Fruit fly (Drosophila melanogaster) whole organism, embryonic: ENCODE data around the gene beta4GalNAcTB.

Source experiments
- ATbp ChIP-seq: fragments of 200-800 bp; sonication (Bioruptor generic); optimal IDR thresholded peaks from 2 replicates; lab custom pipeline; 2017; ENCODE audit warnings: missing biosample characterization, mild to moderate bottlenecking, missing genetic modification characterization, missing genetic modification reagents
- CG10147 ChIP-seq: fragments of 200-800 bp; sonication (Bioruptor generic); optimal IDR thresholded peaks from 2 replicates; lab custom pipeline; 2019; ENCODE audit warnings: missing biosample characterization, mild to moderate bottlenecking, missing genetic modification characterization, moderate library complexity
- CG10209 ChIP-seq: fragments of 200-800 bp; sonication (Bioruptor generic); optimal IDR thresholded peaks from 3 replicates; lab custom pipeline; 2017; ENCODE audit warnings: missing biosample characterization, mild to moderate bottlenecking, missing genetic modification characterization, missing genetic modification reagents
- CG10543 ChIP-seq: fragments of 200-800 bp; sonication (Bioruptor generic); optimal IDR thresholded peaks from 3 replicates; lab custom pipeline; 2017; ENCODE audit warnings: missing biosample characterization, mild to moderate bottlenecking, missing genetic modification characterization, moderate library complexity
- CG11093 ChIP-seq: fragments of 200-800 bp; sonication (Bioruptor generic); IDR thresholded peaks from 3 replicates; pipeline ENCODE4 v1.3.6; 2022; ENCODE audit warnings: missing biosample characterization, missing genetic modification characterization
- CG11696 ChIP-seq: fragments of 200-800 bp; sonication (Bioruptor generic); IDR thresholded peaks from 2 replicates; pipeline ENCODE4 v1.3.6; 2022; ENCODE audit warnings: missing biosample characterization, missing genetic modification characterization
- CG12155 ChIP-seq: fragments of 200-800 bp; sonication (Bioruptor generic); optimal IDR thresholded peaks from 3 replicates; lab custom pipeline; 2016; ENCODE audit warnings: missing biosample characterization, missing genetic modification characterization
- CG12942 ChIP-seq: fragments of 200-800 bp; sonication (Bioruptor generic); optimal IDR thresholded peaks from 3 replicates; lab custom pipeline; 2016; ENCODE audit warnings: missing biosample characterization, missing genetic modification characterization
- CG13296 ChIP-seq: fragments of 200-800 bp; sonication (Bioruptor generic); optimal IDR thresholded peaks from 3 replicates; lab custom pipeline; 2018; ENCODE audit warnings: missing biosample characterization, mild to moderate bottlenecking, missing genetic modification characterization
- CG15601 ChIP-seq: fragments of 200-800 bp; sonication (Bioruptor generic); optimal IDR thresholded peaks from 3 replicates; lab custom pipeline; 2019; ENCODE audit warnings: missing biosample characterization, mild to moderate bottlenecking, missing genetic modification characterization, moderate library complexity
- CG17359 ChIP-seq: fragments of 200-800 bp; sonication (Bioruptor generic); optimal IDR thresholded peaks from 3 replicates; lab custom pipeline; 2018; ENCODE audit warnings: missing biosample characterization, mild to moderate bottlenecking, missing genetic modification characterization, moderate library complexity
- CG17829 ChIP-seq: fragments of 200-800 bp; optimal IDR thresholded peaks from 2 replicates; lab custom pipeline; 2019; ENCODE audit warnings: missing biosample characterization, mild to moderate bottlenecking, missing genetic modification characterization, moderate library complexity
- CG18262 ChIP-seq: fragments of 200-800 bp; optimal IDR thresholded peaks from 3 replicates; lab custom pipeline; 2019; ENCODE audit warnings: missing biosample characterization, mild to moderate bottlenecking, missing genetic modification characterization, moderate library complexity
- CG2129 ChIP-seq: fragments of 200-800 bp; sonication (Bioruptor generic); IDR thresholded peaks from 2 replicates; pipeline ENCODE4 v1.3.6; 2022; ENCODE audit warnings: missing biosample characterization, missing genetic modification characterization; ENCODE audit not compliant: partially characterized antibody
- CG2202 ChIP-seq: fragments of 200-800 bp; sonication (Bioruptor generic); optimal IDR thresholded peaks from 2 replicates; lab custom pipeline; 2018; ENCODE audit warnings: missing biosample characterization, mild to moderate bottlenecking, missing genetic modification characterization
- CG31224 ChIP-seq: fragments of 200-800 bp; sonication (Bioruptor generic); IDR thresholded peaks from 2 replicates; pipeline ENCODE4 v1.3.6; 2022; ENCODE audit warnings: missing biosample characterization, missing genetic modification characterization
- CG32532 ChIP-seq: fragments of 200-800 bp; sonication (Bioruptor generic); IDR thresholded peaks from 2 replicates; pipeline ENCODE4 v1.3.6; 2022; ENCODE audit warnings: missing biosample characterization, missing genetic modification characterization
- CG3995 ChIP-seq: fragments of 200-800 bp; sonication (Bioruptor generic); optimal IDR thresholded peaks from 3 replicates; lab custom pipeline; 2016; ENCODE audit warnings: missing biosample characterization, missing genetic modification characterization
- CG7271 ChIP-seq: fragments of 200-800 bp; sonication (Bioruptor generic); optimal IDR thresholded peaks from 2 replicates; lab custom pipeline; 2018; ENCODE audit warnings: missing biosample characterization, mild to moderate bottlenecking, missing genetic modification characterization, moderate library complexity
- CG7556 ChIP-seq: fragments of 200-800 bp; sonication (Bioruptor generic); optimal IDR thresholded peaks from 2 replicates; lab custom pipeline; 2017; ENCODE audit warnings: missing biosample characterization, mild to moderate bottlenecking, missing genetic modification characterization
- CG7928 ChIP-seq: fragments of 200-800 bp; sonication (Bioruptor generic); optimal IDR thresholded peaks from 2 replicates; lab custom pipeline; 2017; ENCODE audit warnings: missing biosample characterization, mild to moderate bottlenecking, missing genetic modification characterization
- CG8359 ChIP-seq: fragments of 200-800 bp; sonication (Bioruptor generic); optimal IDR thresholded peaks from 2 replicates; lab custom pipeline; 2017; ENCODE audit warnings: missing biosample characterization, mild to moderate bottlenecking, missing genetic modification characterization, borderline replicate concordance
- CG9797 ChIP-seq: fragments of 200-800 bp; sonication (Bioruptor generic); optimal IDR thresholded peaks from 3 replicates; lab custom pipeline; 2018; ENCODE audit warnings: missing biosample characterization, mild to moderate bottlenecking, missing genetic modification characterization
- CHES-1-like ChIP-seq: fragments of 200-800 bp; sonication (Bioruptor generic); optimal IDR thresholded peaks from 2 replicates; lab custom pipeline; 2016; ENCODE audit warnings: missing biosample characterization, missing genetic modification characterization
- D19B ChIP-seq: fragments of 200-800 bp; sonication (Bioruptor generic); optimal IDR thresholded peaks from 2 replicates; lab custom pipeline; 2017; ENCODE audit warnings: missing biosample characterization, mild to moderate bottlenecking, missing genetic modification characterization
- HLHmδ ChIP-seq: fragments of 200-800 bp; sonication (Bioruptor generic); optimal IDR thresholded peaks from 2 replicates; lab custom pipeline; 2018; ENCODE audit warnings: missing biosample characterization, mild to moderate bottlenecking, missing genetic modification characterization, moderate library complexity
- Hr3 ChIP-seq: fragments of 200-800 bp; sonication (Bioruptor generic); optimal IDR thresholded peaks from 3 replicates; lab custom pipeline; 2016; ENCODE audit warnings: missing biosample characterization, missing genetic modification characterization
- Hsf ChIP-seq: fragments of 200-800 bp; sonication (Bioruptor generic); optimal IDR thresholded peaks from 3 replicates; lab custom pipeline; 2016; ENCODE audit warnings: missing biosample characterization, missing genetic modification characterization
- Max ChIP-seq: fragments of 200-800 bp; sonication (Bioruptor generic); optimal IDR thresholded peaks from 2 replicates; lab custom pipeline; 2016; ENCODE audit warnings: missing biosample characterization, mild to moderate bottlenecking, missing genetic modification characterization
- Pdp1 ChIP-seq, 2 experiments: fragments of 200-800 bp; sonication (Bioruptor generic); optimal IDR thresholded peaks; 3 replicates each; lab custom pipeline; 2016; ENCODE audit warnings: missing biosample characterization in 2 of 2, missing genetic modification characterization in 2 of 2, mild to moderate bottlenecking in 1 of 2, moderate library complexity in 1 of 2
- Six4 ChIP-seq: fragments of 200-800 bp; sonication (Bioruptor generic); optimal IDR thresholded peaks from 2 replicates; lab custom pipeline; 2016; ENCODE audit warnings: missing biosample characterization, missing genetic modification characterization
- Usf ChIP-seq: fragments of 200-800 bp; sonication (Bioruptor generic); optimal IDR thresholded peaks from 2 replicates; lab custom pipeline; 2017; ENCODE audit warnings: missing genotype, missing biosample characterization, missing genetic modification characterization
- corto ChIP-seq: fragments of 200-800 bp; sonication (Bioruptor generic); optimal IDR thresholded peaks from 2 replicates; lab custom pipeline; 2016; ENCODE audit warnings: missing biosample characterization, mild to moderate bottlenecking, missing genetic modification characterization, moderate library complexity
- crp ChIP-seq, 2 experiments: fragments of 200-800 bp; sonication (Bioruptor generic); optimal IDR thresholded peaks; 2 replicates in 1 of 2; 3 replicates in 1 of 2; lab custom pipeline; 2017; ENCODE audit warnings: missing biosample characterization in 2 of 2, missing genetic modification characterization in 2 of 2, mild to moderate bottlenecking in 1 of 2, moderate library complexity in 1 of 2
- cwo ChIP-seq: fragments of 200-800 bp; sonication (Bioruptor generic); optimal IDR thresholded peaks from 3 replicates; lab custom pipeline; 2017; ENCODE audit warnings: missing biosample characterization, missing genetic modification characterization, mild to moderate bottlenecking, moderate library complexity, missing genetic modification reagents
- en ChIP-seq: fragments of 200-800 bp; sonication (Bioruptor generic); optimal IDR thresholded peaks from 2 replicates; lab custom pipeline; 2016; ENCODE audit warnings: missing biosample characterization, missing genetic modification characterization
- eve ChIP-seq, 2 experiments: fragments of >200 bp; optimal IDR thresholded peaks; 2 replicates each; lab custom pipeline; 2017; ENCODE audit warnings: missing biosample characterization in 2 of 2, missing genetic modification characterization in 2 of 2
- gcm ChIP-seq: fragments of 200-800 bp; sonication (Bioruptor generic); optimal IDR thresholded peaks from 2 replicates; lab custom pipeline; 2019; ENCODE audit warnings: missing biosample characterization, mild to moderate bottlenecking, missing genetic modification characterization, moderate library complexity
- grn ChIP-seq: fragments of 200-800 bp; sonication (Bioruptor generic); optimal IDR thresholded peaks from 3 replicates; lab custom pipeline; 2017; ENCODE audit warnings: missing biosample characterization, missing genetic modification characterization
- hth ChIP-seq: fragments of >200 bp; optimal IDR thresholded peaks from 2 replicates; lab custom pipeline; 2017; ENCODE audit warnings: inconsistent platforms
- kah ChIP-seq: fragments of 200-800 bp; sonication (Bioruptor generic); optimal IDR thresholded peaks from 2 replicates; lab custom pipeline; 2018; ENCODE audit warnings: missing biosample characterization, mild to moderate bottlenecking, missing genetic modification characterization
- lola ChIP-seq, 3 experiments: fragments of >200 bp in 2 of 3; fragments of 200-800 bp in 1 of 3; sonication (Bioruptor generic) in 1 of 3; optimal IDR thresholded peaks; 2 replicates each; lab custom pipeline; 2017 to 2019; ENCODE audit warnings: missing biosample characterization in 3 of 3, missing genetic modification characterization in 3 of 3, mild to moderate bottlenecking in 1 of 3, moderate library complexity in 1 of 3
- luna ChIP-seq: fragments of 200-800 bp; sonication (Bioruptor generic); optimal IDR thresholded peaks from 2 replicates; lab custom pipeline; 2016; ENCODE audit warnings: missing biosample characterization, missing genetic modification characterization
- ranshi ChIP-seq: fragments of 200-800 bp; sonication (Bioruptor generic); IDR thresholded peaks from 2 replicates; pipeline ENCODE4 v1.3.6; 2022; ENCODE audit warnings: missing biosample characterization, missing genetic modification characterization
- repo ChIP-seq: fragments of 200-800 bp; sonication (Bioruptor generic); optimal IDR thresholded peaks from 2 replicates; lab custom pipeline; 2016; ENCODE audit warnings: missing biosample characterization, missing genetic modification characterization
- sens ChIP-seq: fragments of 200-800 bp; sonication (Bioruptor generic); peaks from one replicate; lab custom pipeline; 2016; ENCODE audit warnings: missing biosample characterization, missing genetic modification characterization
- sqz ChIP-seq: fragments of 200-800 bp; sonication (Bioruptor generic); optimal IDR thresholded peaks from 3 replicates; lab custom pipeline; 2018; ENCODE audit warnings: missing biosample characterization, mild to moderate bottlenecking, missing genetic modification characterization
- sr ChIP-seq: fragments of 200-800 bp; sonication (Bioruptor generic); IDR thresholded peaks from 3 replicates; pipeline ENCODE4 v1.3.6; 2022; ENCODE audit warnings: missing biosample characterization, missing genetic modification characterization
- toy ChIP-seq: fragments of 200-800 bp; sonication (Bioruptor generic); IDR thresholded peaks from 2 replicates; pipeline ENCODE4 v1.3.6; 2022; ENCODE audit warnings: missing biosample characterization, missing genetic modification characterization
- twi ChIP-seq: fragments of 200-800 bp; optimal IDR thresholded peaks from 2 replicates; lab custom pipeline; 2019; ENCODE audit warnings: missing biosample characterization, mild to moderate bottlenecking, missing genetic modification characterization, moderate library complexity

beta4GalNAcTB gene

dm6 chr3R:29004884-29005621 is 28.8 kb downstream of the beta4GalNAcTB start (continued):
- TF ChIP-seq twi (tag; lab: Kevin White, UChicago) (no peak), CG31224 (no peak), CG2202 (no peak), CG11696 (no peak), sens (GFP tag; lab: Kevin White, UChicago) (peak; percentile 88), CG10209 (GFP tag; lab: Kevin White, UChicago) (no peak), kah (no peak), CG17829 (no peak), Hsf (GFP tag; lab: Kevin White, UChicago) (peak; percentile 17), CG7556 (GFP tag; lab: Kevin White, UChicago) (peak; percentile 16), CG10147 (no peak), CHES-1-like (no peak), luna (no peak), crp (GFP tag; optimal IDR thresholded peaks at IDR 0.05; lab: Kevin White, UChicago) (no peak), CG7928 (GFP tag; lab: Kevin White, UChicago) (no peak), HLHmδ (GFP tag; lab: Kevin White, UChicago) (no peak), CG8359 (GFP tag; lab: Kevin White, UChicago) (no peak), CG15601 (tag; lab: Kevin White, UChicago) (no peak), sqz (GFP tag; lab: Kevin White, UChicago) (no peak), Pdp1 (GFP tag; optimal IDR thresholded peaks at IDR 0.05; lab: Kevin White, UChicago) (peak; percentile 11 to 28), CG32532 (GFP tag; lab: Robert Waterston, UW) (no peak), corto (GFP tag; lab: Kevin White, UChicago) (no peak), en (no peak), lola (GFP tag; optimal IDR thresholded peaks at IDR 0.05; lab: Kevin White, UChicago) (no peak), CG11093 (GFP tag; lab: Robert Waterston, UW) (no peak), hth (lab: Kevin White, UChicago) (no peak), CG18262 (tag; lab: Kevin White, UChicago) (peak; percentile 35), toy (GFP tag; lab: Robert Waterston, UW) (no peak), Hr3 (GFP tag; lab: Kevin White, UChicago) (peak; percentile 4), ATbp (GFP tag; lab: Kevin White, UChicago) (no peak), CG9797 (GFP tag; lab: Kevin White, UChicago) (no peak), Six4 (GFP tag; lab: Kevin White, UChicago) (no peak), CG12942 (GFP tag; lab: Kevin White, UChicago) (no peak), CG17359 (tag; lab: Kevin White, UChicago) (peak; percentile 67), CG12155 (GFP tag; lab: Kevin White, UChicago) (no peak), repo (GFP tag; lab: Kevin White, UChicago) (no peak), grn (GFP tag; lab: Kevin White, UChicago) (no peak), CG13296 (GFP tag; lab: Kevin White, UChicago) (no peak), Max (no peak), gcm (GFP tag; lab: Kevin White, UChicago) (no peak), CG3995 (GFP tag; lab: Kevin White, UChicago) (no peak), sr (GFP tag; lab: Robert Waterston, UW) (no peak), ranshi (GFP tag; lab: Robert Waterston, UW) (peak; percentile 46; the same call in 1 of the 2 replicates), CG7271 (tag; lab: Kevin White, UChicago) (no peak), Usf (GFP tag; lab: Kevin White, UChicago) (no peak), CG2129 (GFP tag; lab: Robert Waterston, UW) (no peak), cwo (peak; percentile 3), D19B (GFP tag; lab: Kevin White, UChicago) (peak; percentile 68), CG10543 (GFP tag; lab: Kevin White, UChicago) (peak; percentile 28), eve (GFP tag; optimal IDR thresholded peaks at IDR 0.05; lab: Kevin White, UChicago) (no peak)
